Worm (Caenorhabditis elegans) whole organism, L3 larva: ENCODE results near the gene srx-116.

Source experiments
- ZK546.5 ChIP-seq: sonication (generic microtip); optimal IDR thresholded peaks from 2 replicates; lab custom pipeline; 2017; ENCODE audit warnings: missing biosample characterization, missing genetic modification characterization
- aly-2 ChIP-seq: fragments of 150-350 bp; optimal IDR thresholded peaks from 2 replicates; lab custom pipeline; 2014; ENCODE audit warnings: missing biosample characterization, missing genetic modification characterization
- ama-1 ChIP-seq: fragments of 150-350 bp; optimal IDR thresholded peaks from 2 replicates; lab custom pipeline; 2018
- ceh-9 ChIP-seq: sonication (generic microtip); optimal IDR thresholded peaks from 2 replicates; lab custom pipeline; 2018; ENCODE audit warnings: missing biosample characterization, missing genetic modification characterization
- egl-27 ChIP-seq: sonication (generic microtip); optimal IDR thresholded peaks from 4 replicates; lab custom pipeline; 2017; ENCODE audit warnings: missing biosample characterization, missing genetic modification reagents, missing genetic modification characterization
- fkh-10 ChIP-seq: sonication (generic microtip); optimal IDR thresholded peaks from 2 replicates; lab custom pipeline; 2017; ENCODE audit warnings: missing biosample characterization, missing genetic modification reagents, missing genetic modification characterization
- mdl-1 ChIP-seq: fragments of 150-350 bp; optimal IDR thresholded peaks from 2 replicates; lab custom pipeline; 2014; ENCODE audit warnings: missing biosample characterization, missing genetic modification characterization
- nhr-12 ChIP-seq: fragments of 150-350 bp; optimal IDR thresholded peaks from 2 replicates; lab custom pipeline; 2014; ENCODE audit warnings: missing biosample characterization, missing genetic modification characterization
- nhr-237 ChIP-seq: fragments of 150-350 bp; optimal IDR thresholded peaks from 2 replicates; lab custom pipeline; 2014; ENCODE audit warnings: missing biosample characterization, missing genetic modification characterization
- nhr-28 ChIP-seq: fragments of 150-350 bp; optimal IDR thresholded peaks from 2 replicates; lab custom pipeline; 2014; ENCODE audit warnings: missing biosample characterization, missing genetic modification characterization
- snpc-4 ChIP-seq: fragments of 150-350 bp; optimal IDR thresholded peaks from 2 replicates; lab custom pipeline; 2014; ENCODE audit warnings: missing biosample characterization, missing genetic modification characterization
- tbx-2 ChIP-seq: sonication (generic microtip); optimal IDR thresholded peaks from 2 replicates; lab custom pipeline; 2016; ENCODE audit warnings: mild to moderate bottlenecking, missing genetic modification characterization, missing compliant biosample characterization
- unc-62 ChIP-seq: fragments of 150-350 bp; sonication (generic microtip); optimal IDR thresholded peaks from 4 replicates; lab custom pipeline; 2014; ENCODE audit warnings: missing biosample characterization, missing genetic modification reagents, missing genetic modification characterization
- ztf-11 ChIP-seq: fragments of 150-350 bp; optimal IDR thresholded peaks from 2 replicates; lab custom pipeline; 2014; ENCODE audit warnings: missing biosample characterization, missing genetic modification characterization

DNA sequence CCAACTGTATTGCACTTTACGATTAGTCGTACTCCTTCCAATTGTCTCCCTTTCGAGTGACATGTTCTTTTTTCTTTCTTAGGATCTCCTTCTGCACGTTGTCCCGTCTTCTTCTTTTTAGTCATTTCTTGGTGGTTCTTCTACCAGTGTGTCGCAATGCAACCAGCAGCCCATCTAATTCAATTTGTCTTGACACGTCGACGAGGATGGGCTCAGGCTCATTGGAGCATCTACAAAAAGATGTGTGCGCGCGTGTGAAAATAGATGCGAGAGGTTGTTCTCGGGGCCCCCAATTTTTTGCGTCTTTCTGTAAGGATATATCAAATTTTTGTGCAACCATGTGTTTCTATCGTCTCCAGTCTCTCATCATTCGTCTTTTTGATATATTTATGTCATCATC, 30.9 kb downstream of the srx-116 start:
- TF ChIP-seq nhr-12 (no peak), unc-62 (no peak), ama-1 (lab: Kevin White, UChicago) (no peak), snpc-4 (no peak), aly-2 (tag; lab: Kevin White, UChicago) (no peak), egl-27 (tag; lab: Kevin White, UChicago) (no peak), nhr-237 (tag; lab: Kevin White, UChicago) (no peak), ZK546.5 (tag; lab: Kevin White, UChicago) (no peak), ceh-9 (tag; lab: Kevin White, UChicago) (no peak), tbx-2 (tag; lab: Kevin White, UChicago) (no peak), ztf-11 (tag; lab: Kevin White, UChicago) (no peak), nhr-28 (tag; lab: Kevin White, UChicago) (no peak), fkh-10 (GFP tag; lab: Kevin White, UChicago) (no peak), mdl-1 (tag; lab: Kevin White, UChicago) (no peak)
